Worm (Caenorhabditis elegans) whole organism, L4 larva: ENCODE data around the gene C14C6.6.

ENCODE experiments used
- Y48G9A.11 ChIP-seq: fragments of 200-800 bp; sonication (Bioruptor generic); IDR thresholded peaks from 2 replicates; pipeline ENCODE4 v1.3.6; 2022; ENCODE audit warnings: missing genetic modification reagents, missing genetic modification characterization, missing compliant biosample characterization
- daf-8 ChIP-seq: fragments of 200-800 bp; sonication (Bioruptor generic); IDR thresholded peaks from 2 replicates; pipeline ENCODE4 v1.3.6; 2022; ENCODE audit warnings: missing genetic modification characterization, missing compliant biosample characterization
- mep-1 ChIP-seq: fragments of 150-350 bp; sonication (generic microtip); optimal IDR thresholded peaks from 3 replicates; lab custom pipeline; 2014; ENCODE audit warnings: missing biosample characterization, missing genetic modification characterization
- unc-62 ChIP-seq, 3 experiments: fragments of 150-350 bp in 1 of 3; sonication (generic microtip); optimal IDR thresholded peaks in 2 of 3; peaks in 1 of 3; 1 replicate in 1 of 3; 2 replicates in 2 of 3; lab custom pipeline; 2014 to 2017; ENCODE audit warnings: missing biosample characterization in 3 of 3, missing genetic modification characterization in 3 of 3, missing genetic modification reagents in 3 of 3, missing genotype in 1 of 3

DNA sequence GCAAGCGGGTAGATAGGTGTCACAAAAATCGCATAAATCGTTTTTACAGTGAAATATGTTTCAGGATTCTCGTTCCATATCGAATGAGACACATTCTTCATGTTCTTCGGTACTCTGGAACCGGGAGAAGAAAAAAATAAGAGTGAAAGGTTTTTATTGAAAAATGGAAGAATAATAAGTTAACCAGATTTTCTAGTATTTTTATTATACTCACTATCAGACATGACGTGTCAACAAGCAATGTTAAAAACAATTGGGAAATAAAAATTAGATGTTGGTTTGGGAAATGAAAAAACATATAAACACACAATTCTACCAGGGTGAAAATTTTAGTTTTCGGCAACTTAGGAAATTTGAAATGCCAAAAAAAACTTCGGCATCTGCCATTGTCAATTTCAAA, 35.5 kb downstream of the C14C6.6 start, which contains the start of gene srh-37:
- no peak for TF ChIP-seq unc-62 (GFP tag; optimal IDR thresholded peaks at IDR 0.05 in 1 of 2; lab: Kevin White, UChicago)
- no peak for TF ChIP-seq unc-62 (tag; optimal IDR thresholded peaks at IDR 0.05; lab: Kevin White, UChicago)
- TF ChIP-seq daf-8 (GFP tag; lab: Robert Waterston, UW), result no peak
- TF ChIP-seq Y48G9A.11 (GFP tag; lab: Robert Waterston, UW), result no peak
- TF ChIP-seq mep-1 (tag; lab: Kevin White, UChicago), result no peak
